Worm (Caenorhabditis elegans): ENCODE results near the gene sru-35.
A peak's percentile ranks its signal among the peaks of the same experiment; 100 is the strongest.

Gene sru-35

ce11 chrIV:8816617-8817016, 26.6 kb upstream of the sru-35 start:
- 0 out of 2 replicates have a peak, but pooled peaks have one; percentile 10 for TF ChIP-seq ztf-23 (GFP tag; IDR thresholded peaks at IDR 0.05)
- TF ChIP-seq flt-1 (GFP tag; IDR thresholded peaks at IDR 0.05) = 0 out of 2 replicates have a peak, but pooled peaks have one; percentile 20
- no peak for TF ChIP-seq ztf-29 (GFP tag; IDR thresholded peaks at IDR 0.05)

ce11 chrIV:8816029-8816428, 26.0 kb upstream of the sru-35 start, which contains the start of gene grsp-2:
Gene grsp-2 (plus strand): TSS chrIV:8816329.
- no peak for TF ChIP-seq med-1 (GFP tag; optimal IDR thresholded peaks at IDR 0.05; ENCODE audit: insufficient read depth)

- TF ChIP-seq med-1 (GFP tag; optimal IDR thresholded peaks at IDR 0.05; ENCODE audit: insufficient read depth) = no peak
- TF ChIP-seq ztf-29 (GFP tag; IDR thresholded peaks at IDR 0.05) = no peak
- TF ChIP-seq tab-1 (GFP tag; IDR thresholded peaks at IDR 0.05) = no peak
- no peak for TF ChIP-seq T22C8.4 (GFP tag; IDR thresholded peaks at IDR 0.05)
- TF ChIP-seq ztf-23 (GFP tag; IDR thresholded peaks at IDR 0.05) = no peak
- TF ChIP-seq flt-1 (GFP tag; IDR thresholded peaks at IDR 0.05) = no peak
- TF ChIP-seq cog-1 (tag; optimal IDR thresholded peaks at IDR 0.05) = no peak
- TF ChIP-seq ref-1 (GFP tag; conservative IDR thresholded peaks at IDR 0.05) = no peak
- no peak for TF ChIP-seq klf-2 (GFP tag; conservative IDR thresholded peaks at IDR 0.05)
These were observed 25.1 kb upstream of the sru-35 start for ce11 chrIV:8815162-8815561.

- no peak for TF ChIP-seq klf-2 (GFP tag; conservative IDR thresholded peaks at IDR 0.05)
These were observed 23.6 kb upstream of the sru-35 start, which contains the start of gene exc-5 for ce11 chrIV:8813614-8814013. Gene exc-5 (minus strand): TSS chrIV:8813670.

- TF ChIP-seq flt-1 (GFP tag; IDR thresholded peaks at IDR 0.05) = no peak
- TF ChIP-seq ztf-23 (GFP tag; IDR thresholded peaks at IDR 0.05) = no peak
- no peak for TF ChIP-seq ztf-29 (GFP tag; IDR thresholded peaks at IDR 0.05)
- no peak for TF ChIP-seq tab-1 (GFP tag; IDR thresholded peaks at IDR 0.05)
- TF ChIP-seq klf-2 (GFP tag; conservative IDR thresholded peaks at IDR 0.05) = no peak
- TF ChIP-seq med-1 (GFP tag; optimal IDR thresholded peaks at IDR 0.05; ENCODE audit: insufficient read depth) = no peak
- no peak for TF ChIP-seq ref-1 (GFP tag; conservative IDR thresholded peaks at IDR 0.05)
- no peak for TF ChIP-seq T22C8.4 (GFP tag; IDR thresholded peaks at IDR 0.05)
- no peak for TF ChIP-seq cog-1 (tag; optimal IDR thresholded peaks at IDR 0.05)
These were observed 17.3 kb upstream of the sru-35 start for ce11 chrIV:8807327-8807726.

ce11 chrIV:8798255-8798654, 8.2 kb upstream of the sru-35 start, which contains the start of gene clec-182:
Gene clec-182 (minus strand): TSS chrIV:8798355.
- no peak for TF ChIP-seq flt-1 (GFP tag; IDR thresholded peaks at IDR 0.05)
- TF ChIP-seq ztf-29 (GFP tag; IDR thresholded peaks at IDR 0.05) = no peak
- TF ChIP-seq ref-1 (GFP tag; conservative IDR thresholded peaks at IDR 0.05) = no peak
- TF ChIP-seq ztf-23 (GFP tag; IDR thresholded peaks at IDR 0.05) = no peak
- no peak for TF ChIP-seq med-1 (GFP tag; optimal IDR thresholded peaks at IDR 0.05; ENCODE audit: insufficient read depth)
- TF ChIP-seq T22C8.4 (GFP tag; IDR thresholded peaks at IDR 0.05) = no peak
- no peak for TF ChIP-seq klf-2 (GFP tag; conservative IDR thresholded peaks at IDR 0.05)
- no peak for TF ChIP-seq cog-1 (tag; optimal IDR thresholded peaks at IDR 0.05)

ce11 chrIV:8796246-8796645, 6.2 kb upstream of the sru-35 start:
- no peak for TF ChIP-seq tab-1 (GFP tag; IDR thresholded peaks at IDR 0.05)

ce11 chrIV:8794895-8795665, 5.0 kb upstream of the sru-35 start:
- TF ChIP-seq ztf-23 (GFP tag; IDR thresholded peaks at IDR 0.05) (no peak), flt-1 (GFP tag; IDR thresholded peaks at IDR 0.05) (no peak), tab-1 (GFP tag; IDR thresholded peaks at IDR 0.05) (no peak), ztf-29 (GFP tag; IDR thresholded peaks at IDR 0.05) (no peak), cog-1 (tag; optimal IDR thresholded peaks at IDR 0.05) (no peak), T22C8.4 (GFP tag; IDR thresholded peaks at IDR 0.05) (no peak), klf-2 (GFP tag; conservative IDR thresholded peaks at IDR 0.05) (no peak), med-1 (GFP tag; optimal IDR thresholded peaks at IDR 0.05; ENCODE audit: insufficient read depth) (no peak), ref-1 (GFP tag; conservative IDR thresholded peaks at IDR 0.05) (no peak)

ce11 chrIV:8793223-8793622, 3.2 kb upstream of the sru-35 start:
- TF ChIP-seq ztf-29 (GFP tag; IDR thresholded peaks at IDR 0.05) = no peak
- no peak for TF ChIP-seq flt-1 (GFP tag; IDR thresholded peaks at IDR 0.05)
- no peak for TF ChIP-seq cog-1 (tag; optimal IDR thresholded peaks at IDR 0.05)
- TF ChIP-seq ref-1 (GFP tag; conservative IDR thresholded peaks at IDR 0.05) = no peak
- no peak for TF ChIP-seq klf-2 (GFP tag; conservative IDR thresholded peaks at IDR 0.05)
- TF ChIP-seq T22C8.4 (GFP tag; IDR thresholded peaks at IDR 0.05) = no peak
- TF ChIP-seq med-1 (GFP tag; optimal IDR thresholded peaks at IDR 0.05; ENCODE audit: insufficient read depth) = no peak
- no peak for TF ChIP-seq tab-1 (GFP tag; IDR thresholded peaks at IDR 0.05)
- no peak for TF ChIP-seq ztf-23 (GFP tag; IDR thresholded peaks at IDR 0.05)

- TF ChIP-seq ztf-23 (GFP tag; IDR thresholded peaks at IDR 0.05) = no peak
- no peak for TF ChIP-seq cog-1 (tag; optimal IDR thresholded peaks at IDR 0.05)
- no peak for TF ChIP-seq ref-1 (GFP tag; conservative IDR thresholded peaks at IDR 0.05)
- TF ChIP-seq T22C8.4 (GFP tag; IDR thresholded peaks at IDR 0.05) = no peak
- TF ChIP-seq flt-1 (GFP tag; IDR thresholded peaks at IDR 0.05) = no peak
- TF ChIP-seq klf-2 (GFP tag; conservative IDR thresholded peaks at IDR 0.05) = no peak
- no peak for TF ChIP-seq med-1 (GFP tag; optimal IDR thresholded peaks at IDR 0.05; ENCODE audit: insufficient read depth)
- TF ChIP-seq tab-1 (GFP tag; IDR thresholded peaks at IDR 0.05) = no peak
- no peak for TF ChIP-seq ztf-29 (GFP tag; IDR thresholded peaks at IDR 0.05)
These were observed 2.8 kb upstream of the sru-35 start, which contains the start of gene C33D9.3 for ce11 chrIV:8792808-8793207. Gene C33D9.3 (minus strand): TSS chrIV:8792908.
